Worm (Caenorhabditis elegans) whole organism, late embryonic: ENCODE data around the gene C35D10.5.

Source experiments
- K09A11.1 ChIP-seq: sonication (generic microtip); optimal IDR thresholded peaks from 2 replicates; lab custom pipeline; 2017; ENCODE audit warnings: antibody characterized with exemption, mild to moderate bottlenecking, missing genetic modification characterization, missing compliant biosample characterization; ENCODE audit not compliant: insufficient read depth
- ahr-1 ChIP-seq: sonication (generic microtip); optimal IDR thresholded peaks from 2 replicates; lab custom pipeline; 2016; ENCODE audit warnings: missing genetic modification characterization, missing compliant biosample characterization
- pqm-1 ChIP-seq: sonication (generic microtip); optimal IDR thresholded peaks from 2 replicates; lab custom pipeline; 2016; ENCODE audit warnings: missing genetic modification characterization, missing compliant biosample characterization
- unc-86 ChIP-seq: sonication (generic microtip); optimal IDR thresholded peaks from 2 replicates; lab custom pipeline; 2016; ENCODE audit warnings: missing genetic modification characterization, missing compliant biosample characterization

DNA sequence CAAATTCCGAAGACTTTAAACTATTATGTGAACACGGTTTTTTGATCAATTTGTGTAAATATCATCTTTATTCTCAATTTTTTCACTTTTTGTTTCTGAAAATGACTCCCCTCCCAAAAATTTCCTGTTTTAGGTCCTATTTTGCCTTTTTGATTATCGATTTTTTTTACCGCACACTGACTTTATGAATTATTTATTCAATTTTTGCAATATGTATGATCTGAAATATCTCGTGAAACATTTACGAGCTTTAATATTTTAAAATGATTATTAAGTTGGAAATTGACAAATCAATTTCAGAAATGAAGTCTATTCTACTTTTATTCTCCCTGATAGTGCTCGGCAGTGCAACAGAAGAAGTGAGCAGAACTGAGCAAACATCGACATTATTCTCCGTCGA is 17.3 kb downstream of the C35D10.5 start, which contains the start of gene C35D10.1:
- TF ChIP-seq pqm-1 (tag; lab: Kevin White, UChicago) (no peak), K09A11.1 (no peak), ahr-1 (tag; lab: Kevin White, UChicago) (no peak), unc-86 (no peak)
